Worm (Caenorhabditis elegans) whole organism, L3 larva: ENCODE data around the gene Y11D7A.8.

Experiments used
- daf-12 ChIP-seq: fragments of 150-350 bp; optimal IDR thresholded peaks from 2 replicates; lab custom pipeline; 2014; ENCODE audit warnings: missing biosample characterization, missing genetic modification reagents, missing genetic modification characterization
- egl-27 ChIP-seq: sonication (generic microtip); optimal IDR thresholded peaks from 4 replicates; lab custom pipeline; 2017; ENCODE audit warnings: missing biosample characterization, missing genetic modification reagents, missing genetic modification characterization
- jun-1 ChIP-seq: fragments of 150-350 bp; optimal IDR thresholded peaks from 2 replicates; lab custom pipeline; 2014; ENCODE audit warnings: missing biosample characterization, missing genetic modification reagents, missing genetic modification characterization
- nhr-237 ChIP-seq: fragments of 150-350 bp; optimal IDR thresholded peaks from 2 replicates; lab custom pipeline; 2014; ENCODE audit warnings: missing biosample characterization, missing genetic modification characterization
- pha-4 ChIP-seq: fragments of 150-350 bp; optimal IDR thresholded peaks from 2 replicates; lab custom pipeline; 2014; ENCODE audit warnings: missing biosample characterization, missing genetic modification reagents, missing genetic modification characterization
- pqm-1 ChIP-seq: fragments of 150-350 bp; optimal IDR thresholded peaks from 2 replicates; lab custom pipeline; 2017; ENCODE audit warnings: missing biosample characterization, missing genetic modification characterization, inconsistent platforms
- skn-1 ChIP-seq: fragments of 150-350 bp; optimal IDR thresholded peaks from 2 replicates; lab custom pipeline; 2014; ENCODE audit warnings: missing biosample characterization, missing genetic modification characterization
- snpc-4 ChIP-seq: fragments of 150-350 bp; optimal IDR thresholded peaks from 2 replicates; lab custom pipeline; 2014; ENCODE audit warnings: missing biosample characterization, missing genetic modification characterization

DNA sequence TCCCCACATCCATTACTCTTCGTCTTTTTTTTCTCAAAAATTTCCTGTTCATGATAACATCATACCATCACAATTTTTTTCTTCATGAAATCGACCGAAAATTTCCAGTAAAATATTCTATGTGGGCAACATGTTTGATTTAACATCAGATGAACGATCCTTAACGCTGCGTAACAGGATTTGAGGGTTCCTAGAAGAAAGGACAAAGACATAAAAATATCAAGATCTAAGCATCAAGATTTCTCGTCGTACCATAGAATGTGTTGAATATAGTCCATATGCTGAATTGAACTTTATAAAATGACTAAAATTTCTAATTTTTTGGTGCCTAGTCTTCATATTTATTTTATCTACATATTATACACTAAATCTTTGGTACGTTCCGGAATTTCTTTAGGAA lies 48.9 kb downstream of the Y11D7A.8 start, which contains the start of gene F49C12.3:
- TF ChIP-seq jun-1 (tag; lab: Kevin White, UChicago) (no peak), skn-1 (tag; lab: Kevin White, UChicago) (no peak), nhr-237 (no peak), pha-4 (tag; lab: Kevin White, UChicago) (no peak), pqm-1 (no peak), snpc-4 (tag; lab: Kevin White, UChicago) (no peak), egl-27 (tag; lab: Kevin White, UChicago) (no peak), daf-12 (tag; lab: Kevin White, UChicago) (no peak)
